Fruit fly (Drosophila melanogaster) whole organism, embryonic: Measurements from ENCODE around the gene CG13313.

Source experiments
- C15 ChIP-seq: fragments of 200-800 bp; sonication (Bioruptor generic); IDR thresholded peaks from 3 replicates; pipeline ENCODE4 v1.3.6; 2022; ENCODE audit warnings: missing biosample characterization, missing genetic modification characterization
- CG10565 ChIP-seq: fragments of 200-800 bp; sonication (Bioruptor generic); optimal IDR thresholded peaks from 3 replicates; lab custom pipeline; 2016; ENCODE audit warnings: missing biosample characterization, mild to moderate bottlenecking, missing genetic modification characterization
- CG10959 ChIP-seq: fragments of 200-800 bp; sonication (Bioruptor generic); IDR thresholded peaks from 2 replicates; pipeline ENCODE4 v1.3.6; 2022; ENCODE audit warnings: missing biosample characterization, missing genetic modification characterization
- CG17802 ChIP-seq: fragments of 200-800 bp; sonication (Bioruptor generic); optimal IDR thresholded peaks from 2 replicates; lab custom pipeline; 2018; ENCODE audit warnings: missing biosample characterization, mild to moderate bottlenecking, missing genetic modification characterization, moderate library complexity
- CG31224 ChIP-seq: fragments of 200-800 bp; sonication (Bioruptor generic); IDR thresholded peaks from 2 replicates; pipeline ENCODE4 v1.3.6; 2022; ENCODE audit warnings: missing biosample characterization, missing genetic modification characterization
- CG6765 ChIP-seq: fragments of 200-800 bp; sonication (Bioruptor generic); optimal IDR thresholded peaks from 3 replicates; lab custom pipeline; 2017; ENCODE audit warnings: missing biosample characterization, mild to moderate bottlenecking, missing genetic modification characterization
- CG7372 ChIP-seq: fragments of 200-800 bp; sonication (Bioruptor generic); IDR thresholded peaks from 2 replicates; pipeline ENCODE4 v1.3.6; 2022; ENCODE audit warnings: missing biosample characterization, missing genetic modification characterization
- dm ChIP-seq: fragments of 200-800 bp; sonication (Bioruptor generic); optimal IDR thresholded peaks from 3 replicates; lab custom pipeline; 2016; ENCODE audit warnings: missing biosample characterization, missing genetic modification characterization
- insv ChIP-seq, 2 experiments: fragments of 200-800 bp; sonication (Bioruptor generic); optimal IDR thresholded peaks; 3 replicates each; lab custom pipeline; 2016 to 2018; ENCODE audit warnings: missing biosample characterization in 2 of 2, missing genetic modification characterization in 2 of 2

dm6 chr3L:8968437-8968836 lies 9.8 kb downstream of the CG13313 start, which contains the start of gene CG5026:
- no peak for TF ChIP-seq CG31224 (GFP tag; lab: Robert Waterston, UW)
- no peak for TF ChIP-seq CG10959 (GFP tag; lab: Robert Waterston, UW)
- TF ChIP-seq CG7372: no peak
- TF ChIP-seq CG17802 (tag; lab: Kevin White, UChicago): no peak
- no peak for TF ChIP-seq CG10565
- TF ChIP-seq CG6765 (GFP tag; lab: Kevin White, UChicago): no peak
- no peak for TF ChIP-seq dm (GFP tag; lab: Kevin White, UChicago)
- no peak for TF ChIP-seq insv (GFP tag; optimal IDR thresholded peaks at IDR 0.05; lab: Kevin White, UChicago)
- no peak for TF ChIP-seq C15
